Fruit fly (Drosophila melanogaster) whole organism, adult: ENCODE data around the gene dan.

Experiments
- CG11617 ChIP-seq: fragments of 200-800 bp; sonication (Bioruptor generic); optimal IDR thresholded peaks from 2 replicates; lab custom pipeline; 2017; ENCODE audit warnings: mild to moderate bottlenecking, missing biosample characterization, missing genetic modification reagents, missing genetic modification characterization
- CG12768 ChIP-seq: fragments of 200-800 bp; sonication (Bioruptor generic); optimal IDR thresholded peaks from 2 replicates; lab custom pipeline; 2017; ENCODE audit warnings: missing biosample characterization, missing genetic modification characterization, mild to moderate bottlenecking, moderate library complexity, missing genetic modification reagents
- CG14711 ChIP-seq: fragments of 200-800 bp; sonication (Bioruptor generic); optimal IDR thresholded peaks from 2 replicates; lab custom pipeline; 2018; ENCODE audit warnings: missing biosample characterization, mild to moderate bottlenecking, missing genetic modification characterization, moderate library complexity
- CG1620 ChIP-seq: fragments of 200-800 bp; sonication (Bioruptor generic); optimal IDR thresholded peaks from 2 replicates; lab custom pipeline; 2016; ENCODE audit warnings: missing biosample characterization, missing genetic modification characterization
- CG33017 ChIP-seq: fragments of 200-800 bp; sonication (Bioruptor generic); optimal IDR thresholded peaks from 2 replicates; lab custom pipeline; 2018; ENCODE audit warnings: missing biosample characterization, mild to moderate bottlenecking, missing genetic modification characterization, moderate library complexity
- CG5204 ChIP-seq: fragments of 200-800 bp; sonication (Bioruptor generic); optimal IDR thresholded peaks from 2 replicates; lab custom pipeline; 2016; ENCODE audit warnings: missing biosample characterization, missing genetic modification characterization
- CG7045 ChIP-seq: fragments of 200-800 bp; sonication (Bioruptor generic); optimal IDR thresholded peaks from 2 replicates; lab custom pipeline; 2017; ENCODE audit warnings: missing biosample characterization, mild to moderate bottlenecking, missing genetic modification characterization
- CG7101 ChIP-seq: fragments of 200-800 bp; sonication (Bioruptor generic); optimal IDR thresholded peaks from 2 replicates; lab custom pipeline; 2018; ENCODE audit warnings: missing biosample characterization, mild to moderate bottlenecking, missing genetic modification characterization, moderate library complexity
- Clk ChIP-seq: fragments of 200-800 bp; sonication (Bioruptor generic); optimal IDR thresholded peaks from 2 replicates; lab custom pipeline; 2017; ENCODE audit warnings: missing biosample characterization, missing genetic modification characterization
- Crg-1 ChIP-seq: fragments of 200-800 bp; sonication (Bioruptor generic); optimal IDR thresholded peaks from 2 replicates; lab custom pipeline; 2016; ENCODE audit warnings: missing biosample characterization, missing genetic modification characterization
- Hr96 ChIP-seq: fragments of 200-800 bp; sonication (Bioruptor generic); optimal IDR thresholded peaks from 2 replicates; lab custom pipeline; 2016; ENCODE audit warnings: missing biosample characterization, missing genetic modification characterization
- Mnt ChIP-seq: fragments of 200-800 bp; sonication (Bioruptor generic); optimal IDR thresholded peaks from 2 replicates; lab custom pipeline; 2016; ENCODE audit warnings: missing biosample characterization, mild to moderate bottlenecking, missing genetic modification characterization
- bab1 ChIP-seq: fragments of 200-800 bp; sonication (Bioruptor generic); optimal IDR thresholded peaks from 3 replicates; lab custom pipeline; 2019; ENCODE audit warnings: missing biosample characterization, mild to moderate bottlenecking, missing genetic modification characterization, moderate library complexity
- cic ChIP-seq: fragments of 200-800 bp; sonication (Bioruptor generic); optimal IDR thresholded peaks from 2 replicates; lab custom pipeline; 2017; ENCODE audit warnings: missing biosample characterization, mild to moderate bottlenecking, missing genetic modification characterization, moderate library complexity
- cnc ChIP-seq, 2 experiments: fragments of >200 bp; optimal IDR thresholded peaks; 2 replicates each; lab custom pipeline; 2017
- kay ChIP-seq: fragments of 200-800 bp; sonication (Bioruptor generic); peaks from one replicate; lab custom pipeline; 2016; ENCODE audit warnings: missing biosample characterization, missing genetic modification characterization, borderline replicate concordance
- ovo ChIP-seq: fragments of 200-800 bp; sonication (Bioruptor generic); optimal IDR thresholded peaks from 2 replicates; lab custom pipeline; 2016; ENCODE audit warnings: missing biosample characterization, missing genetic modification characterization
- pad ChIP-seq: fragments of 200-800 bp; sonication (Bioruptor generic); optimal IDR thresholded peaks from 3 replicates; lab custom pipeline; 2017; ENCODE audit warnings: missing biosample characterization, missing genetic modification characterization, mild to moderate bottlenecking, moderate library complexity, missing genetic modification reagents
- tj ChIP-seq: fragments of 200-800 bp; sonication (Bioruptor generic); optimal IDR thresholded peaks from 3 replicates; lab custom pipeline; 2017; ENCODE audit warnings: missing biosample characterization, mild to moderate bottlenecking, missing genetic modification characterization, moderate library complexity
- toe ChIP-seq: fragments of 200-800 bp; sonication (Bioruptor generic); optimal IDR thresholded peaks from 2 replicates; lab custom pipeline; 2016; ENCODE audit warnings: missing biosample characterization, missing genetic modification characterization

The dan gene

dm6 chr3R:25168259-25168972 is 15.8 kb upstream of the dan start:
- no peak for TF ChIP-seq tj (GFP tag; lab: Kevin White, UChicago)
- TF ChIP-seq CG11617 (GFP tag; lab: Kevin White, UChicago) = no peak
- TF ChIP-seq cnc (optimal IDR thresholded peaks at IDR 0.05; lab: Kevin White, UChicago) = no peak
- TF ChIP-seq pad (GFP tag; lab: Kevin White, UChicago) = no peak
- no peak for TF ChIP-seq Hr96 (GFP tag; lab: Kevin White, UChicago)
- no peak for TF ChIP-seq CG14711 (tag; lab: Kevin White, UChicago)
- TF ChIP-seq CG12768 (GFP tag; lab: Kevin White, UChicago) = no peak

dm6 chr3R:25172353-25172752 is 11.8 kb upstream of the dan start:
- TF ChIP-seq CG1620 (GFP tag; lab: Kevin White, UChicago) (no peak), cnc (optimal IDR thresholded peaks at IDR 0.05; lab: Kevin White, UChicago) (no peak), Crg-1 (no peak), cic (GFP tag; lab: Kevin White, UChicago) (no peak), Clk (GFP tag; lab: Kevin White, UChicago) (no peak), CG11617 (GFP tag; lab: Kevin White, UChicago) (no peak), Mnt (GFP tag; lab: Kevin White, UChicago) (no peak), CG7045 (GFP tag; lab: Kevin White, UChicago) (no peak), CG12768 (GFP tag; lab: Kevin White, UChicago) (no peak), pad (GFP tag; lab: Kevin White, UChicago) (no peak), CG33017 (no peak), ovo (GFP tag; lab: Kevin White, UChicago) (no peak), bab1 (GFP tag; lab: Kevin White, UChicago) (no peak), CG14711 (tag; lab: Kevin White, UChicago) (no peak), toe (GFP tag; lab: Kevin White, UChicago) (no peak), tj (GFP tag; lab: Kevin White, UChicago) (no peak), CG5204 (no peak), kay (GFP tag; lab: Kevin White, UChicago) (no peak)

DNA sequence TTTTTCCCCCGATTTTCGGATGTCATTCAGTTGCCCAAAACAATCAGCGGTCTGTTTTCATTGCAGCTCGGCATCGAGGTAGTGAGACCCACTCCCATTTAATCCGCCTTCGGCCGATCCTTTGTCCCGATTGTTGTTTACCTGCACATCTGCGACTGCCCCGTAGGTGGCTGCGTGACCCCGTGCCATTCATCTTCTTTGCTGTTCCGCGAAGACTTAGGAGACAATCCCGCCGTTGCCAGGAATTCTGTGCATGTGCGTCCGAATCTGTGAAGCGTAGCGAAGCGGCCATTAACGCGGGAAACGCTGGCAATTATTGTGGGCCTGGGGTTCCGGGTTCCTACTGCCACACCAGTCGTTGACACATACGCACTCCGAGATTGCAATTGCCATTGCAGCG is 11.2 kb upstream of the dan start:
- TF ChIP-seq CG1620 (GFP tag; lab: Kevin White, UChicago) = no peak
- TF ChIP-seq bab1 (GFP tag; lab: Kevin White, UChicago) = no peak
- TF ChIP-seq CG7045 (GFP tag; lab: Kevin White, UChicago) = no peak
- TF ChIP-seq cnc (optimal IDR thresholded peaks at IDR 0.05; lab: Kevin White, UChicago) = no peak
- TF ChIP-seq CG14711 (tag; lab: Kevin White, UChicago) = no peak
- TF ChIP-seq CG5204 = no peak
- no peak for TF ChIP-seq ovo (GFP tag; lab: Kevin White, UChicago)
- TF ChIP-seq CG11617 (GFP tag; lab: Kevin White, UChicago) = no peak
- TF ChIP-seq CG7101 = no peak
- no peak for TF ChIP-seq Hr96 (GFP tag; lab: Kevin White, UChicago)
- no peak for TF ChIP-seq kay (GFP tag; lab: Kevin White, UChicago)
- no peak for TF ChIP-seq cic (GFP tag; lab: Kevin White, UChicago)
- no peak for TF ChIP-seq Mnt (GFP tag; lab: Kevin White, UChicago)
- no peak for TF ChIP-seq CG33017
- TF ChIP-seq toe (GFP tag; lab: Kevin White, UChicago) = no peak
- TF ChIP-seq Crg-1 = no peak
- no peak for TF ChIP-seq Clk (GFP tag; lab: Kevin White, UChicago)
- no peak for TF ChIP-seq pad (GFP tag; lab: Kevin White, UChicago)

DNA sequence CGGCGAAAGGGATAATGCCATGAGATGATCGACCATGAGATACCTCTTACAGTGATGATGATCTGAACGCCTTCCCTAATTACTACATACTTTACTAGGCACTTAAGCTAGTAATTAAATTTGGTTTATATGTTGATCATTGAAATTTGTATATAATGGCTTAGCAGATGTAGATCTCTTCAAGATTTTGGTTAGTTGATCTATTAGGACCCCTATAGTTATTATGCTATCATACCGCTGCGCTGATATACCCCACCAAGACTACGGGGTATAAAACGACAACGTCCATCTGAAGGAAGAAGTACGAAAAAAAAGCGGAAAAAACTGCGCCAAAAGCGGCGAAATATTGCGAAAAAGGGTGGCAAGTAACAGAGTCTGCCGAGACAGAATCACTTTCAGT is 9.9 kb upstream of the dan start:
- TF ChIP-seq kay (GFP tag; lab: Kevin White, UChicago) = no peak
- TF ChIP-seq Mnt (GFP tag; lab: Kevin White, UChicago) = no peak
- TF ChIP-seq CG33017 = no peak
- no peak for TF ChIP-seq toe (GFP tag; lab: Kevin White, UChicago)
- no peak for TF ChIP-seq CG1620 (GFP tag; lab: Kevin White, UChicago)
- no peak for TF ChIP-seq Crg-1
- no peak for TF ChIP-seq cnc (optimal IDR thresholded peaks at IDR 0.05; lab: Kevin White, UChicago)
- TF ChIP-seq CG14711 (tag; lab: Kevin White, UChicago) = no peak
- no peak for TF ChIP-seq CG7101
- no peak for TF ChIP-seq ovo (GFP tag; lab: Kevin White, UChicago)
- TF ChIP-seq CG7045 (GFP tag; lab: Kevin White, UChicago) = no peak
- no peak for TF ChIP-seq pad (GFP tag; lab: Kevin White, UChicago)
- TF ChIP-seq cic (GFP tag; lab: Kevin White, UChicago) = no peak
- TF ChIP-seq Clk (GFP tag; lab: Kevin White, UChicago) = no peak
- no peak for TF ChIP-seq tj (GFP tag; lab: Kevin White, UChicago)
- TF ChIP-seq CG12768 (GFP tag; lab: Kevin White, UChicago) = no peak
- TF ChIP-seq CG11617 (GFP tag; lab: Kevin White, UChicago) = no peak
- TF ChIP-seq CG5204 = no peak
- no peak for TF ChIP-seq Hr96 (GFP tag; lab: Kevin White, UChicago)

DNA sequence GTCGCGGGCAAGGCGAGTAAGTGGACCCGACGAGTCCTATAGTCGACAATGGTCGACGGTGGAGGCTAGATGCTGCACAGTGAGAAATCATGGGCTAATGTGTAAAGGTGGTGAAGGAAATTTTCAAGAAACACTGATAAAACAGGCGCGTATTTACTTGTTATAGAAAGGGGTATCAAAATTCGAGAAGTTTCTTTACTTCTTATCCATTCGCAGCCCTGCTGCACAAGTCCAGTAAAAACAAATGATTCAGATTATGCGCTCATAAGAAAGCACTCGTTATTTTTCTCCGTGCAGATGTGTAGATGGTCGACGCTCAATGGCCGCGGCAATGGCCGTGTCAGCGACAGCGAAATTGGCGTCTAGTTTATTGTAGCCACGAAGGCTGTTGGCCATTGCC is 7.7 kb upstream of the dan start:
- no peak for TF ChIP-seq pad (GFP tag; lab: Kevin White, UChicago)
- no peak for TF ChIP-seq CG5204
- TF ChIP-seq CG1620 (GFP tag; lab: Kevin White, UChicago) = no peak
- no peak for TF ChIP-seq CG11617 (GFP tag; lab: Kevin White, UChicago)
- TF ChIP-seq bab1 (GFP tag; lab: Kevin White, UChicago) = no peak
- no peak for TF ChIP-seq tj (GFP tag; lab: Kevin White, UChicago)
- no peak for TF ChIP-seq Clk (GFP tag; lab: Kevin White, UChicago)

DNA sequence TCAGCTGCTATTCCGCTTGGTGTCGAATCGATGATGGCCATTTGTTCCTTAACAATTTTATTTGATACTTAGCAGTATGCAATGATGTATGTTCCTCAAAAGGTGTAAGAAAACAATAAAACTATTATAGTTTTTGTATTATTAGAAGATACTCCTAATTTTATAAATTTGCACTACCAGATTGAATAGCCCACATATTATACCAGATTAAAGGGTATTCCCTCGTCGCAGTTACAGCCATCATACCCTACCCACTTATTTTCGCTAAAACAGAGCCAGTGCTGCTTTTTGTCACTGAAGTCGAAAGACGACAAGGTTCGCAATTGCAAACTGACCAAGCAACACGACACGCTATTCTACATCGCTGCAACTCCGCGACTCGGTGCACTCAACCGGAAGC is 6.8 kb upstream of the dan start:
- TF ChIP-seq Mnt (GFP tag; lab: Kevin White, UChicago) (no peak), CG1620 (GFP tag; lab: Kevin White, UChicago) (no peak), CG5204 (no peak), cic (GFP tag; lab: Kevin White, UChicago) (no peak), ovo (GFP tag; lab: Kevin White, UChicago) (no peak), bab1 (GFP tag; lab: Kevin White, UChicago) (no peak), CG14711 (tag; lab: Kevin White, UChicago) (no peak), CG11617 (GFP tag; lab: Kevin White, UChicago) (no peak), Crg-1 (no peak), kay (GFP tag; lab: Kevin White, UChicago) (no peak), Clk (GFP tag; lab: Kevin White, UChicago) (no peak), CG33017 (no peak), pad (GFP tag; lab: Kevin White, UChicago) (no peak), CG12768 (GFP tag; lab: Kevin White, UChicago) (no peak)
